Fruit fly (Drosophila melanogaster) S2 (cell line): ENCODE results near the gene Pink1.

Source experiments
- CG8478 ChIP-seq: fragments of >200 bp; optimal IDR thresholded peaks from 2 replicates; lab custom pipeline; 2018
- CTCF ChIP-seq, 2 experiments: fragments of >200 bp; optimal IDR thresholded peaks; 2 replicates each; lab custom pipeline; 2018

DNA sequence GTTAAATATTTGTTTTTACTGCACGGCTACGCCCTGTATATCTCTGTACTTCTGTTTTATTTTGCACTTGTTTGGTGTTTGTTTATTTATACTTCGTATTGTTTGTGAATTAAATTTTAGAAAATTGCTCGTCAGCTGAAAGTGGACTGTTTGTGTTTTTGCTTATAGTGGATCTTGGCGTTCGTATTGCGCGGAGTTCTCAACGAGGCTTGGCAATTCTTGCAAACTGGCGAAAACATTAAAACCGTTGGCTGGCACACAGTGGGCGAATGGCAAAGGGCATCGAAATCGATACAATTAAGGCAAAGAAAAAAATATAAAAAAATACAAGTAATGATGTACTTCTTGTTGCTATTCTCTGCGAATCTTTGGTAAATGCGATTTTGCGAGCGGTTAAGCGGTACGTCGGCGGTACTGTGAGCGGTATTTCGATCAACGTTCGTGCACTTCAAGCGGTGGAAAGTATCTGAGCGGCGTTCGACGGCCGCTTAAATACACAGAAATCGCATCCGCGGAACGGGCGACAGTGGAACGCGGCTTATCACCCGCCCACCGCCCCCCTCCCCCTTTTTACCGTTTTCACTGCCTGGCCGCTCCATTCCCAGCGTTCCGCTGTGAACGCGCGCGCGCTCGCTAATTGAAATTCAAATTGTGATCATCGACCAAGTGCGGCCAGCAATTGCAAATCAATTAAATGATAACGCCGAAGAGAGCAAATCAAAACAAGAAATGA lies 43.3 kb downstream of the Pink1 start:
- TF ChIP-seq CG8478 (lab: Kevin White, UChicago) (no peak), CTCF (optimal IDR thresholded peaks at IDR 0.05; lab: Kevin White, UChicago) (no peak)
